Worm (Caenorhabditis elegans): ENCODE data around the gene srw-85.

DNA sequence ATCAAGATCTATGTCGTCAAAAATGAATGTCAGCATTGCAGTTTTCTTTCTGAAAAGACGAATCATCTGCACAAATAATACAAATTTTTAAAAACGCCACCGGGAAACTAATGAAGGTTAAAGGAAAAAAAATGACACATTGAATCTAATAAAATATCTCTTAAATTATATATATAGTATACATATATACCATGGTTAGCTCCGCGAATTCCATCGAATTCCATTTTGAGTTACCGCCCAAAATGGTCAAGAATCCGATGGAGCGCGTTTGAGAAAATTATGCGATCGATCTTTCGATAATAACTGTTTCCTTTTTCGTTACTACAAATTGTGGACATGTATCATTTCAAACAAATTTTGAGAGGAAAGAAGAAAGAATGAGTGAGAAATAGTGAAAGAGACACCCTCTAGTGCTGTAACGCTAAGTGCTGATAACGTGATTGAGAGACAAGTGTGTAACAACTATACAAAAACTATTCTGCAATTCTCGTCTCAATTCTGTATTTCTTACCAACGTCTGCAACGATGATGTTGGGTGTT is 25.6 kb downstream of the srw-85 start, which contains the start of the genes C25F9.6 and C25F9.10:
- no peak for TF ChIP-seq ama-1 (optimal IDR thresholded peaks at IDR 0.05)
- TF ChIP-seq ceh-36 (tag; optimal IDR thresholded peaks at IDR 0.05), result no peak
